Fruit fly (Drosophila melanogaster): Measurements from ENCODE around the gene CG8012.

CG8012 gene

DNA sequence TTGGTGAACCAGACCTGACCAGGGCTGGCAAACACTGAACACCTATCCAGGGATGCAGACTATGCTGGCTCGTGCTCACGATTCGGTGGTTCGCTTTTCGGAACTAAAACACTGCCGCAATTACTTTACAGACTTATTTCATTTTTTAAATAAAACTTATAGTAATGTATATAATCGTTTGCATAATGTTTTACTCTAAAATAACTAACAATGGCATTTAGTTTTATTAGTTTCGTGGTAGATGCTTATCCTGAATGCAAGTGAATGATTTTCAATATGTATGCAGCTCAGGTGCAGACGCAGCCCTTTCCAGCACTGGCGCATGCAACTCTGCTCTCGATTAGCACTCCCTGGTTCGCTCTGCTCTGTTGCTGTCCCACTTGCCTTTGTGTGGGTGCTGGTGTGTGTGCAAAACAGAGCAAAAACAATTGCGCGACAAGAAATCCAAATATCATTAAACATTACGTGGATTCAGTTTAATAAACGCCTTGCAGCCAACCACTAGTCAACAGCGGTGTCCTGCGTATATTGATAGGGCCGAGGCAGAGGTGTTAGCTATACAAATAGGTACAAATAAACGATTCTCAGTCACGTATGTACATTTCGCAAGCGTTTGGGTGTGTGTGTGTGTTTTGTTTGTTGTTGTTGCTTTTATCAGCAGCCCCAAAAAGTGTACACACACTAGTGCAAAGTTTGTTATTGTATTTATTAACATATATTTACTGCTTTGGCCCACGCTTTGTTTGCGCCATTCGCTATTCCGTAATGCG lies 28.3 kb upstream of the CG8012 start, which contains the start of the genes ERR and Atg18a (continued):
- TF ChIP-seq gce (GFP tag; IDR thresholded peaks at IDR 0.05) = peak; percentile 48; the same call in 1 of the 3 replicates
- peak; percentile 36 for TF ChIP-seq onecut (GFP tag; IDR thresholded peaks at IDR 0.05)
- TF ChIP-seq Doc3 (GFP tag; IDR thresholded peaks at IDR 0.05; ENCODE audit: partially characterized antibody) = peak; percentile 51; the same call in 1 of the 3 replicates
- peak; percentile 45; the same call in 1 of the 2 replicates for TF ChIP-seq Lim3 (GFP tag; IDR thresholded peaks at IDR 0.05)
- TF ChIP-seq CG2875 (GFP tag; optimal IDR thresholded peaks at IDR 0.05) = peak; percentile 17
- TF ChIP-seq fru (optimal IDR thresholded peaks at IDR 0.05) = no peak
- peak; percentile 23 for TF ChIP-seq CG1832 (GFP tag; optimal IDR thresholded peaks at IDR 0.05)
- TF ChIP-seq BtbVII (GFP tag; optimal IDR thresholded peaks at IDR 0.05) = no peak
- peak; percentile 57 for TF ChIP-seq Hey (tag; optimal IDR thresholded peaks at IDR 0.05)
- TF ChIP-seq Meics (GFP tag; optimal IDR thresholded peaks at IDR 0.05) = peak; percentile 80
- TF ChIP-seq jigr1 (GFP tag; IDR thresholded peaks at IDR 0.05) = peak; percentile 71; the same call in 2 of the 3 replicates
- TF ChIP-seq CG10979 (tag; optimal IDR thresholded peaks at IDR 0.05) = peak; percentile 68
- TF ChIP-seq CG8478 (optimal IDR thresholded peaks at IDR 0.05) = peak; percentile 76
- peak; percentile 88 for TF ChIP-seq pzg (GFP tag; optimal IDR thresholded peaks at IDR 0.05)
- TF ChIP-seq TFAM (GFP tag; optimal IDR thresholded peaks at IDR 0.05) = peak; percentile 9
- peak; percentile 73 for TF ChIP-seq Scr (GFP tag; IDR thresholded peaks at IDR 0.05; ENCODE audit: partially characterized antibody)
- TF ChIP-seq ssp (GFP tag; IDR thresholded peaks at IDR 0.05) = peak; percentile 83
- peak; percentile 98 for TF ChIP-seq row (GFP tag; IDR thresholded peaks at IDR 0.05)
- TF ChIP-seq D19A (tag; optimal IDR thresholded peaks at IDR 0.05) = no peak
- peak; percentile 76 for TF ChIP-seq Adf1 (GFP tag; IDR thresholded peaks at IDR 0.05)
- no peak for TF ChIP-seq Asciz (GFP tag; optimal IDR thresholded peaks at IDR 0.05)
- peak; percentile 56 for TF ChIP-seq Camta (GFP tag; optimal IDR thresholded peaks at IDR 0.05)
- peak; percentile 36 for TF ChIP-seq CG1529 (GFP tag; optimal IDR thresholded peaks at IDR 0.05)
- peak; percentile 20 for TF ChIP-seq repo (GFP tag; optimal IDR thresholded peaks at IDR 0.05)
- TF ChIP-seq CG7745 (tag; optimal IDR thresholded peaks at IDR 0.05) = no peak
- TF ChIP-seq CG11247 (GFP tag; IDR thresholded peaks at IDR 0.05) = peak; percentile 80
- TF ChIP-seq CG3281 (GFP tag; optimal IDR thresholded peaks at IDR 0.05) = peak; percentile 87
- no peak for TF ChIP-seq dati (GFP tag; IDR thresholded peaks at IDR 0.05)
- TF ChIP-seq CG12155 (GFP tag; optimal IDR thresholded peaks at IDR 0.05) = peak; percentile 90
- TF ChIP-seq nerfin-1 (tag; optimal IDR thresholded peaks at IDR 0.05) = peak; percentile 72
- TF ChIP-seq CG13123 (GFP tag; optimal IDR thresholded peaks at IDR 0.05) = peak; percentile 77
- TF ChIP-seq CG8290 (GFP tag; optimal IDR thresholded peaks at IDR 0.05) = peak; percentile 66
- peak; percentile 38 to 80 for TF ChIP-seq CG8290 (tag; optimal IDR thresholded peaks at IDR 0.05)
- TF ChIP-seq fd3F (GFP tag; optimal IDR thresholded peaks at IDR 0.05) = peak; percentile 82
- TF ChIP-seq CG1792 (GFP tag; optimal IDR thresholded peaks at IDR 0.05) = peak; percentile 36
- TF ChIP-seq CG6791 (GFP tag; IDR thresholded peaks at IDR 0.05; ENCODE audit: partially characterized antibody) = peak; percentile 45; the same call in 1 of the 3 replicates
- TF ChIP-seq CG4854 (GFP tag; optimal IDR thresholded peaks at IDR 0.05) = peak; percentile 61
- TF ChIP-seq Abd-B (GFP tag; optimal IDR thresholded peaks at IDR 0.05) = peak; percentile 92
- TF ChIP-seq ken (GFP tag; IDR thresholded peaks at IDR 0.05) = peak; percentile 87
- peak; percentile 82 for TF ChIP-seq ci (GFP tag; IDR thresholded peaks at IDR 0.05)
- TF ChIP-seq trem (tag; optimal IDR thresholded peaks at IDR 0.05) = peak; percentile 83
- peak; percentile 82 for TF ChIP-seq Lhr (GFP tag; optimal IDR thresholded peaks at IDR 0.05)
- TF ChIP-seq CG14441 (GFP tag; IDR thresholded peaks at IDR 0.05) = peak; percentile 90
- TF ChIP-seq Bgb (GFP tag; IDR thresholded peaks at IDR 0.05; ENCODE audit: partially characterized antibody) = peak; percentile 34; the same call in 1 of the 2 replicates
- TF ChIP-seq CG18262 (tag; optimal IDR thresholded peaks at IDR 0.05) = peak; percentile 79
- TF ChIP-seq CG1602 (GFP tag; optimal IDR thresholded peaks at IDR 0.05) = peak; percentile 89
- no peak for TF ChIP-seq ato (GFP tag; IDR thresholded peaks at IDR 0.05; ENCODE audit: partially characterized antibody)
- peak; percentile 98 for TF ChIP-seq stwl (tag; optimal IDR thresholded peaks at IDR 0.05)
- peak; percentile 90 for TF ChIP-seq CG13775 (GFP tag; optimal IDR thresholded peaks at IDR 0.05)

Measured in whole organism, embryonic.